Fruit fly (Drosophila melanogaster): ENCODE data around the gene Sgs3.

DNA sequence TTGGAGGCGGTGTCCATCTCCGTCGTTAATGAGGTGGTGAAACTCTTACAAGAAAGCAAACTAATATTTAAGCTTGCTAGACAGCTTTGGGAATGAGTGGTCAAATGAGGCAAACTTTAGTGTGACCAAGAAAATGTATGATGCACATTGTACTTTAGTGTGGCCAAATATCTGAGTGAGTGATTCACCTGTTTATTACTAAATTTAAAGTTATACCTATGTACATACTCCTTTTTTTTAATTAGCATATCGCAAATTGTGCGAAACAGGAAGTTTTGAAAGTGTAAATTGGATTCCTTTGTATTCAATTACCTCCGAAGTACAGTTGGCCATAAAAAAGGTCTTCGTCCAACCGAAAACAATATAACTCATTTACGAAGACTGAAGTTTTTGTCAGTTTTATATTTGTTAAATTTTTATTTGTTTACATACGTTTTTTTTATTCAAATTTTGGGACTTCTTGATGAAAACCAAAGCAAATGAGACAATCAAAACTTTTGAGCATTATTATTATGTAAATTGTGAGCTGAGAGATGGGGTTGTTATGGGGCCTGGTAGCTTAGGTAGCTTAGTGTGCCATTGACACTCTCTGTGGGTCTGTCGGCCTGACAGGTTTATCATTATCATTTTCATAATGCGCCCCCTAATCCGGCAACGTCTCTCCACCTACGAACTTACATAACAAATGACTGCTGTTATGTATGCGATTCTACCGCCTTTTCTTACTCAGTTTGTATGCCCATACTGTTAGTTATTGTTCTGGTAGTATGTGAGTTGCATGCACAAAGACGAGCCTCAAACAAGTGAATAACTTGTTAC, 27.7 kb downstream of the Sgs3 start:
- TF ChIP-seq kay (GFP tag; ENCODE audit: borderline replicate concordance) (no peak), CG14711 (tag; optimal IDR thresholded peaks at IDR 0.05) (no peak), CG5204 (GFP tag; optimal IDR thresholded peaks at IDR 0.05) (no peak), CG11617 (GFP tag; optimal IDR thresholded peaks at IDR 0.05) (no peak), pad (GFP tag; optimal IDR thresholded peaks at IDR 0.05) (no peak), CG7101 (tag; optimal IDR thresholded peaks at IDR 0.05) (no peak), cic (GFP tag; optimal IDR thresholded peaks at IDR 0.05) (no peak), Hr96 (GFP tag; optimal IDR thresholded peaks at IDR 0.05) (no peak), Crg-1 (GFP tag; optimal IDR thresholded peaks at IDR 0.05) (no peak), CG12768 (GFP tag; optimal IDR thresholded peaks at IDR 0.05) (no peak), CG1620 (GFP tag; optimal IDR thresholded peaks at IDR 0.05) (no peak), cnc (optimal IDR thresholded peaks at IDR 0.05) (no peak)

Data from whole organism, adult.